Worm (Caenorhabditis elegans): ENCODE results near the gene R05D8.7.

R05D8.7 gene

ce11 chrV:2750006-2750405 lies 13.0 kb downstream of the R05D8.7 start, which contains the start of gene srx-24:
Gene srx-24 (minus strand): TSS chrV:2750106.
- no peak for TF ChIP-seq aptf-3 (GFP tag; IDR thresholded peaks at IDR 0.05)
- no peak for TF ChIP-seq K11D2.4 (GFP tag; IDR thresholded peaks at IDR 0.05)
- no peak for TF ChIP-seq ztf-22 (GFP tag; optimal IDR thresholded peaks at IDR 0.05)
- no peak for TF ChIP-seq ztf-3 (GFP tag; optimal IDR thresholded peaks at IDR 0.05)
- TF ChIP-seq zfh-2 (GFP tag; conservative IDR thresholded peaks at IDR 0.05): no peak
- no peak for TF ChIP-seq T26A5.8 (tag; optimal IDR thresholded peaks at IDR 0.05)
- TF ChIP-seq sea-2 (GFP tag; IDR thresholded peaks at IDR 0.05): no peak
- no peak for TF ChIP-seq F37B4.10 (GFP tag; IDR thresholded peaks at IDR 0.05)
- no peak for TF ChIP-seq ztf-6 (GFP tag; IDR thresholded peaks at IDR 0.05)
- TF ChIP-seq ztf-26 (tag; optimal IDR thresholded peaks at IDR 0.05): no peak
- TF ChIP-seq cebp-2 (GFP tag; IDR thresholded peaks at IDR 0.05): no peak

- TF ChIP-seq snpc-4 (GFP tag; optimal IDR thresholded peaks at IDR 0.05) (no peak), snpc-4 (tag; optimal IDR thresholded peaks at IDR 0.05) (peak in 1 of 4 experiments; percentile 71), Y79H2A.3 (GFP tag; conservative IDR thresholded peaks at IDR 0.05) (no peak), nfyb-1 (GFP tag; IDR thresholded peaks at IDR 0.05) (0 out of 2 replicates have a peak, but pooled peaks have one; percentile 28), egrh-3 (GFP tag; IDR thresholded peaks at IDR 0.05) (peak; percentile 65; the same call in 1 of the 2 replicates), nfya-2 (GFP tag; IDR thresholded peaks at IDR 0.05) (no peak)
Measured at ce11 chrV:2746404-2746803, 16.6 kb downstream of the R05D8.7 start.

- TF ChIP-seq rcor-1 (GFP tag; IDR thresholded peaks at IDR 0.05) (no peak), F33H1.4 (GFP tag; IDR thresholded peaks at IDR 0.05) (no peak), bed-1 (GFP tag; IDR thresholded peaks at IDR 0.05) (no peak), K12H6.12 (tag; optimal IDR thresholded peaks at IDR 0.05) (no peak)
Measured at ce11 chrV:2742298-2742697, 20.7 kb downstream of the R05D8.7 start, which contains the start of gene srg-62. Gene srg-62 (minus strand): TSS chrV:2742398.

- no peak for TF ChIP-seq egl-18 (GFP tag; IDR thresholded peaks at IDR 0.05)
- TF ChIP-seq unc-62 (GFP tag; optimal IDR thresholded peaks at IDR 0.05): no peak
- no peak for TF ChIP-seq ceh-27 (GFP tag; optimal IDR thresholded peaks at IDR 0.05)
- TF ChIP-seq unc-130 (GFP tag; optimal IDR thresholded peaks at IDR 0.05): no peak
- no peak for TF ChIP-seq lsy-27 (tag; optimal IDR thresholded peaks at IDR 0.05; ENCODE audit: borderline replicate concordance, insufficient read depth)
- no peak for TF ChIP-seq F57A8.1 (GFP tag; optimal IDR thresholded peaks at IDR 0.05)
- no peak for TF ChIP-seq ceh-40 (GFP tag; IDR thresholded peaks at IDR 0.05)
- no peak for TF ChIP-seq ceh-79 (tag; optimal IDR thresholded peaks at IDR 0.05)
- no peak for TF ChIP-seq ztf-26 (tag; optimal IDR thresholded peaks at IDR 0.05)
- TF ChIP-seq nfyb-1 (GFP tag; IDR thresholded peaks at IDR 0.05): no peak
Measured at ce11 chrV:2740228-2740627, 22.8 kb downstream of the R05D8.7 start, which contains the start of gene srg-61. Gene srg-61 (minus strand): TSS chrV:2740328.

ce11 chrV:2739607-2740006 lies 23.4 kb downstream of the R05D8.7 start:
- TF ChIP-seq ceh-40 (GFP tag; IDR thresholded peaks at IDR 0.05) (no peak), F39B2.1 (GFP tag; IDR thresholded peaks at IDR 0.05) (no peak), lin-26 (GFP tag; IDR thresholded peaks at IDR 0.05) (peak; percentile 56; the same call in 1 of the 2 replicates), C06A6.2 (GFP tag; conservative IDR thresholded peaks at IDR 0.05) (no peak), repo-1 (tag; optimal IDR thresholded peaks at IDR 0.05) (no peak), Y53F4B.3 (GFP tag; IDR thresholded peaks at IDR 0.05) (no peak), snpc-3.4 (tag; optimal IDR thresholded peaks at IDR 0.05) (peak; percentile 24), Y56A3A.18 (GFP tag; IDR thresholded peaks at IDR 0.05) (no peak), Y67H2A.10 (GFP tag; conservative IDR thresholded peaks at IDR 0.05) (no peak), F57C9.4 (tag; optimal IDR thresholded peaks at IDR 0.05) (no peak), ets-4 (GFP tag; optimal IDR thresholded peaks at IDR 0.05) (no peak), C17E4.6 (GFP tag; IDR thresholded peaks at IDR 0.05) (no peak), lin-40 (tag; optimal IDR thresholded peaks at IDR 0.05) (no peak), F10E7.11 (tag; optimal IDR thresholded peaks at IDR 0.05) (no peak), bed-2 (GFP tag; IDR thresholded peaks at IDR 0.05) (no peak), athp-1 (tag; optimal IDR thresholded peaks at IDR 0.05) (no peak), snpc-4 (GFP tag; optimal IDR thresholded peaks at IDR 0.05) (peak; percentile 80), snpc-4 (tag; optimal IDR thresholded peaks at IDR 0.05) (peak in 3 of 4 experiments; percentile 83 to 93 (median 92))

Measured in whole organism, young adult.